Fruit fly (Drosophila melanogaster) whole organism, embryonic: ENCODE results near the gene Rack1.
A peak's percentile ranks its signal among the peaks of the same experiment; 100 is the strongest.

Experiments
- Bteb2 ChIP-seq: fragments of 200-800 bp; sonication (Bioruptor generic); optimal IDR thresholded peaks from 2 replicates; lab custom pipeline; 2016; ENCODE audit warnings: missing biosample characterization, missing genetic modification characterization
- CG10209 ChIP-seq: fragments of 200-800 bp; sonication (Bioruptor generic); optimal IDR thresholded peaks from 3 replicates; lab custom pipeline; 2017; ENCODE audit warnings: missing biosample characterization, mild to moderate bottlenecking, missing genetic modification characterization, missing genetic modification reagents
- CG13123 ChIP-seq: fragments of 200-800 bp; sonication (Bioruptor generic); optimal IDR thresholded peaks from 2 replicates; lab custom pipeline; 2016; ENCODE audit warnings: missing biosample characterization, missing genetic modification characterization
- CG13287 ChIP-seq: fragments of 200-800 bp; sonication (Bioruptor generic); IDR thresholded peaks from 2 replicates; pipeline ENCODE4 v1.3.6; 2022; ENCODE audit warnings: missing biosample characterization, missing genetic modification characterization; ENCODE audit not compliant: partially characterized antibody
- CG13296 ChIP-seq: fragments of 200-800 bp; sonication (Bioruptor generic); optimal IDR thresholded peaks from 3 replicates; lab custom pipeline; 2018; ENCODE audit warnings: missing biosample characterization, mild to moderate bottlenecking, missing genetic modification characterization
- CG13894 ChIP-seq: fragments of 200-800 bp; sonication (Bioruptor generic); optimal IDR thresholded peaks from 3 replicates; lab custom pipeline; 2018; ENCODE audit warnings: missing biosample characterization, mild to moderate bottlenecking, missing genetic modification characterization, moderate library complexity
- CG14050 ChIP-seq: fragments of 200-800 bp; sonication (Bioruptor generic); IDR thresholded peaks from 3 replicates; pipeline ENCODE4 v1.3.6; 2022; ENCODE audit warnings: missing biosample characterization, missing genetic modification characterization
- CG16813 ChIP-seq: fragments of 200-800 bp; sonication (Bioruptor generic); IDR thresholded peaks from 3 replicates; pipeline ENCODE4 v1.3.6; 2022; ENCODE audit warnings: missing biosample characterization, missing genetic modification characterization; ENCODE audit not compliant: partially characterized antibody
- CG17385 ChIP-seq: fragments of 200-800 bp; sonication (Bioruptor generic); optimal IDR thresholded peaks from 3 replicates; lab custom pipeline; 2018; ENCODE audit warnings: missing biosample characterization, mild to moderate bottlenecking, missing genetic modification characterization
- CG17612 ChIP-seq: fragments of 200-800 bp; sonication (Bioruptor generic); IDR thresholded peaks from 2 replicates; pipeline ENCODE4 v1.3.6; 2022; ENCODE audit warnings: missing biosample characterization, missing genetic modification characterization
- CG3163 ChIP-seq: fragments of 200-800 bp; sonication (Bioruptor generic); optimal IDR thresholded peaks from 3 replicates; lab custom pipeline; 2016; ENCODE audit warnings: missing biosample characterization, missing genetic modification characterization
- CG32532 ChIP-seq: fragments of 200-800 bp; sonication (Bioruptor generic); IDR thresholded peaks from 2 replicates; pipeline ENCODE4 v1.3.6; 2022; ENCODE audit warnings: missing biosample characterization, missing genetic modification characterization
- CG3281 ChIP-seq: fragments of 200-800 bp; sonication (Bioruptor generic); optimal IDR thresholded peaks from 3 replicates; lab custom pipeline; 2017; ENCODE audit warnings: missing biosample characterization, mild to moderate bottlenecking, missing genetic modification characterization
- CG4424 ChIP-seq: fragments of 200-800 bp; sonication (Bioruptor generic); optimal IDR thresholded peaks from 3 replicates; lab custom pipeline; 2016; ENCODE audit warnings: missing biosample characterization, missing genetic modification characterization
- CG6654 ChIP-seq: fragments of 200-800 bp; sonication (Bioruptor generic); optimal IDR thresholded peaks from 2 replicates; lab custom pipeline; 2017; ENCODE audit warnings: missing biosample characterization, mild to moderate bottlenecking, missing genetic modification characterization
- CG6813 ChIP-seq: fragments of 200-800 bp; sonication (Bioruptor generic); optimal IDR thresholded peaks from 2 replicates; lab custom pipeline; 2017; ENCODE audit warnings: missing biosample characterization, missing genetic modification characterization, mild to moderate bottlenecking, moderate library complexity, missing genetic modification reagents
- CG8290 ChIP-seq, 3 experiments: fragments of 200-800 bp; sonication (Bioruptor generic); optimal IDR thresholded peaks; 2 replicates each; lab custom pipeline; 2016 to 2019; ENCODE audit warnings: missing biosample characterization in 3 of 3, missing genetic modification characterization in 3 of 3, mild to moderate bottlenecking in 2 of 3, moderate library complexity in 1 of 3
- CG8388 ChIP-seq: fragments of 200-800 bp; sonication (Bioruptor generic); optimal IDR thresholded peaks from 2 replicates; lab custom pipeline; 2019; ENCODE audit warnings: missing biosample characterization, mild to moderate bottlenecking, missing genetic modification characterization, moderate library complexity
- CG9609 ChIP-seq: fragments of 200-800 bp; sonication (Bioruptor generic); optimal IDR thresholded peaks from 3 replicates; lab custom pipeline; 2016; ENCODE audit warnings: missing biosample characterization, missing genetic modification characterization
- CkIIα-i1 ChIP-seq: fragments of 200-800 bp; sonication (Bioruptor generic); IDR thresholded peaks from 2 replicates; pipeline ENCODE4 v1.3.6; 2022; ENCODE audit warnings: missing biosample characterization, missing genetic modification characterization
- Ets65A ChIP-seq: fragments of 200-800 bp; sonication (Bioruptor generic); peaks from one replicate; lab custom pipeline; 2016; ENCODE audit warnings: missing biosample characterization, missing genetic modification characterization
- Hand ChIP-seq: fragments of 200-800 bp; sonication (Bioruptor generic); optimal IDR thresholded peaks from 2 replicates; lab custom pipeline; 2017; ENCODE audit warnings: mild to moderate bottlenecking, missing biosample characterization, missing genetic modification reagents, missing genetic modification characterization
- Hey ChIP-seq: fragments of 200-800 bp; sonication (Bioruptor generic); optimal IDR thresholded peaks from 3 replicates; lab custom pipeline; 2018; ENCODE audit warnings: missing biosample characterization, mild to moderate bottlenecking, missing genetic modification characterization
- HmgD ChIP-seq: fragments of 200-800 bp; sonication (Bioruptor generic); optimal IDR thresholded peaks from 3 replicates; lab custom pipeline; 2016; ENCODE audit warnings: missing biosample characterization, missing genetic modification characterization
- MBD-R2 ChIP-seq: fragments of 200-800 bp; sonication (Bioruptor generic); IDR thresholded peaks from 2 replicates; pipeline ENCODE4 v1.3.6; 2022; ENCODE audit warnings: missing biosample characterization, missing genetic modification characterization
- Myb ChIP-seq: fragments of 200-800 bp; sonication (Bioruptor generic); optimal IDR thresholded peaks from 2 replicates; lab custom pipeline; 2016; ENCODE audit warnings: missing biosample characterization, missing genetic modification characterization
- Oli ChIP-seq: fragments of 200-800 bp; sonication (Bioruptor generic); optimal IDR thresholded peaks from 2 replicates; lab custom pipeline; 2018; ENCODE audit warnings: missing biosample characterization, mild to moderate bottlenecking, missing genetic modification characterization, moderate library complexity
- ap ChIP-seq: fragments of 200-800 bp; sonication (Bioruptor generic); IDR thresholded peaks from 2 replicates; pipeline ENCODE4 v1.3.6; 2022; ENCODE audit warnings: missing biosample characterization, missing genetic modification characterization
- bab2 ChIP-seq: fragments of 200-800 bp; sonication (Bioruptor generic); optimal IDR thresholded peaks from 2 replicates; lab custom pipeline; 2016; ENCODE audit warnings: missing biosample characterization, missing genetic modification characterization
- bigmax ChIP-seq: fragments of 200-800 bp; sonication (Bioruptor generic); optimal IDR thresholded peaks from 2 replicates; lab custom pipeline; 2018; ENCODE audit warnings: missing biosample characterization, mild to moderate bottlenecking, missing genetic modification characterization
- chif ChIP-seq, 2 experiments: fragments of 200-800 bp; sonication (Bioruptor generic); optimal IDR thresholded peaks; 3 replicates each; lab custom pipeline; 2016; ENCODE audit warnings: missing biosample characterization in 2 of 2, missing genetic modification characterization in 2 of 2
- crol ChIP-seq: fragments of 200-800 bp; sonication (Bioruptor generic); IDR thresholded peaks from 2 replicates; pipeline ENCODE4 v1.3.6; 2022; ENCODE audit warnings: missing biosample characterization, missing genetic modification characterization
- danr ChIP-seq: fragments of 200-800 bp; sonication (Bioruptor generic); IDR thresholded peaks from 2 replicates; pipeline ENCODE4 v1.3.6; 2022; ENCODE audit warnings: missing biosample characterization, missing genetic modification characterization
- dimm ChIP-seq: fragments of 200-800 bp; sonication (Bioruptor generic); IDR thresholded peaks from 2 replicates; pipeline ENCODE4 v1.3.6; 2022; ENCODE audit warnings: missing biosample characterization, missing genetic modification characterization
- disco-r ChIP-seq: fragments of 200-800 bp; sonication (Bioruptor generic); optimal IDR thresholded peaks from 2 replicates; lab custom pipeline; 2016; ENCODE audit warnings: missing biosample characterization, missing genetic modification characterization
- dysf ChIP-seq: fragments of 200-800 bp; sonication (Bioruptor generic); IDR thresholded peaks from 3 replicates; pipeline ENCODE4 v1.3.6; 2022; ENCODE audit warnings: missing biosample characterization, missing genetic modification characterization
- en ChIP-seq: fragments of 200-800 bp; sonication (Bioruptor generic); optimal IDR thresholded peaks from 2 replicates; lab custom pipeline; 2016; ENCODE audit warnings: missing biosample characterization, missing genetic modification characterization
- hth ChIP-seq: fragments of >200 bp; optimal IDR thresholded peaks from 2 replicates; lab custom pipeline; 2017; ENCODE audit warnings: inconsistent platforms
- insv ChIP-seq, 2 experiments: fragments of 200-800 bp; sonication (Bioruptor generic); optimal IDR thresholded peaks; 3 replicates each; lab custom pipeline; 2016 to 2018; ENCODE audit warnings: missing biosample characterization in 2 of 2, missing genetic modification characterization in 2 of 2
- kay ChIP-seq: fragments of 200-800 bp; sonication (Bioruptor generic); optimal IDR thresholded peaks from 2 replicates; lab custom pipeline; 2016; ENCODE audit warnings: missing biosample characterization, missing genetic modification characterization
- kni ChIP-seq: fragments of 200-800 bp; sonication (Bioruptor generic); optimal IDR thresholded peaks from 3 replicates; lab custom pipeline; 2017; ENCODE audit warnings: mild to moderate bottlenecking, missing biosample characterization, missing genetic modification reagents, missing genetic modification characterization
- lab ChIP-seq: fragments of 200-800 bp; sonication (Bioruptor generic); optimal IDR thresholded peaks from 3 replicates; lab custom pipeline; 2017; ENCODE audit warnings: missing biosample characterization, missing genetic modification characterization, mild to moderate bottlenecking, moderate library complexity, missing genetic modification reagents
- oc ChIP-seq: fragments of 200-800 bp; sonication (Bioruptor generic); optimal IDR thresholded peaks from 2 replicates; lab custom pipeline; 2018; ENCODE audit warnings: missing biosample characterization, mild to moderate bottlenecking, missing genetic modification characterization, moderate library complexity
- pzg ChIP-seq: fragments of 200-800 bp; sonication (Bioruptor generic); optimal IDR thresholded peaks from 3 replicates; lab custom pipeline; 2018; ENCODE audit warnings: missing biosample characterization, mild to moderate bottlenecking, missing genetic modification characterization, moderate library complexity
- sqz ChIP-seq: fragments of 200-800 bp; sonication (Bioruptor generic); optimal IDR thresholded peaks from 3 replicates; lab custom pipeline; 2018; ENCODE audit warnings: missing biosample characterization, mild to moderate bottlenecking, missing genetic modification characterization
- stc ChIP-seq: fragments of 200-800 bp; sonication (Bioruptor generic); IDR thresholded peaks from 2 replicates; pipeline ENCODE4 v1.3.6; 2022; ENCODE audit warnings: missing biosample characterization, missing genetic modification characterization
- tin ChIP-seq: fragments of 200-800 bp; sonication (Bioruptor generic); optimal IDR thresholded peaks from 3 replicates; lab custom pipeline; 2016; ENCODE audit warnings: missing biosample characterization, missing genetic modification characterization
- zen2 ChIP-seq: fragments of 200-800 bp; sonication (Bioruptor generic); IDR thresholded peaks from 3 replicates; pipeline ENCODE4 v1.3.6; 2022; ENCODE audit warnings: missing biosample characterization, missing genetic modification characterization; ENCODE audit not compliant: partially characterized antibody
- zf30C ChIP-seq: fragments of 200-800 bp; sonication (Bioruptor generic); optimal IDR thresholded peaks from 3 replicates; lab custom pipeline; 2018; ENCODE audit warnings: missing biosample characterization, mild to moderate bottlenecking, missing genetic modification characterization

Gene Rack1

DNA sequence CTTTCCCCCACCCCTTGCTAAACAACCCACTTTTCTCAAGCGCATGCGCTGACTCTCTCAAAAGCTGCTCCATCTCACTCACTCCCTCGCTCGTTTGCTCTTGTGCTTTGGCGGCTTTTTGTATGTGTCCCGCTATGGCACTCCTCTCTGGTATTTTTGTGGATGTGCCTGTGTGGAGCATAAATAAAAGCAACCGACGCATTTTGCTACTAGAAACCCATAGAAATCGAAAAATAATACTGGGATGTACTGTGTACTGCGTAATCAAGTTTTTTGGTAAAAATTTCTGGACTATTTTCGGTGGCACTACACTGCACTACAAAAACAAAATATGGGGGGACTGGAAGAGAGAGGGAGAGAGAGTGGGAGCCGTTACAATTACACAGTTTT, 17.4 kb downstream of the Rack1 start (continued):
- no peak for TF ChIP-seq oc (tag; lab: Kevin White, UChicago)
- TF ChIP-seq CG4424 (GFP tag; lab: Kevin White, UChicago): no peak
- TF ChIP-seq CG10209 (GFP tag; lab: Kevin White, UChicago): no peak
- no peak for TF ChIP-seq CG8388 (GFP tag; lab: Kevin White, UChicago)
- TF ChIP-seq kni (GFP tag; lab: Kevin White, UChicago): peak; percentile 86
- TF ChIP-seq CkIIα-i1: no peak
- TF ChIP-seq Bteb2 (GFP tag; lab: Kevin White, UChicago): no peak
- peak; percentile 96 for TF ChIP-seq crol
- peak; percentile 61 for TF ChIP-seq CG13894 (tag; lab: Kevin White, UChicago)
- peak; percentile 61 for TF ChIP-seq HmgD (GFP tag; lab: Kevin White, UChicago)
- TF ChIP-seq dysf (GFP tag; lab: Robert Waterston, UW): no peak; the same call in 2 of the 3 replicates
- TF ChIP-seq CG17612 (GFP tag; lab: Robert Waterston, UW): no peak
- TF ChIP-seq CG13287 (GFP tag; lab: Robert Waterston, UW): peak; percentile 58; the same call in 1 of the 2 replicates
- TF ChIP-seq disco-r (GFP tag; lab: Kevin White, UChicago): no peak
- no peak for TF ChIP-seq zf30C (GFP tag; lab: Kevin White, UChicago)
- peak; percentile 14 for TF ChIP-seq kay
- no peak for TF ChIP-seq CG9609 (GFP tag; lab: Kevin White, UChicago)
- peak; percentile 2 for TF ChIP-seq CG17385 (GFP tag; lab: Kevin White, UChicago)
- peak; percentile 48 for TF ChIP-seq pzg (GFP tag; lab: Kevin White, UChicago)
- TF ChIP-seq lab (GFP tag; lab: Kevin White, UChicago): peak; percentile 46
- no peak for TF ChIP-seq chif (GFP tag; optimal IDR thresholded peaks at IDR 0.05; lab: Kevin White, UChicago)
- TF ChIP-seq ap (GFP tag; lab: Robert Waterston, UW): no peak
- TF ChIP-seq MBD-R2 (GFP tag; lab: Robert Waterston, UW): peak; percentile 34; the same call in 1 of the 2 replicates
- TF ChIP-seq Oli (tag; lab: Kevin White, UChicago): no peak
- peak; percentile 55; the same call in 1 of the 3 replicates for TF ChIP-seq zen2 (GFP tag; lab: Robert Waterston, UW)
- peak; percentile 39 for TF ChIP-seq Myb (GFP tag; lab: Kevin White, UChicago)
- peak; percentile 55; the same call in 1 of the 2 replicates for TF ChIP-seq CG32532 (GFP tag; lab: Robert Waterston, UW)
- TF ChIP-seq tin (GFP tag; lab: Kevin White, UChicago): no peak
- TF ChIP-seq hth (lab: Kevin White, UChicago): no peak
- no peak for TF ChIP-seq Hey (tag; lab: Kevin White, UChicago)
- peak; percentile 58 for TF ChIP-seq CG6813 (GFP tag; lab: Kevin White, UChicago)

DNA sequence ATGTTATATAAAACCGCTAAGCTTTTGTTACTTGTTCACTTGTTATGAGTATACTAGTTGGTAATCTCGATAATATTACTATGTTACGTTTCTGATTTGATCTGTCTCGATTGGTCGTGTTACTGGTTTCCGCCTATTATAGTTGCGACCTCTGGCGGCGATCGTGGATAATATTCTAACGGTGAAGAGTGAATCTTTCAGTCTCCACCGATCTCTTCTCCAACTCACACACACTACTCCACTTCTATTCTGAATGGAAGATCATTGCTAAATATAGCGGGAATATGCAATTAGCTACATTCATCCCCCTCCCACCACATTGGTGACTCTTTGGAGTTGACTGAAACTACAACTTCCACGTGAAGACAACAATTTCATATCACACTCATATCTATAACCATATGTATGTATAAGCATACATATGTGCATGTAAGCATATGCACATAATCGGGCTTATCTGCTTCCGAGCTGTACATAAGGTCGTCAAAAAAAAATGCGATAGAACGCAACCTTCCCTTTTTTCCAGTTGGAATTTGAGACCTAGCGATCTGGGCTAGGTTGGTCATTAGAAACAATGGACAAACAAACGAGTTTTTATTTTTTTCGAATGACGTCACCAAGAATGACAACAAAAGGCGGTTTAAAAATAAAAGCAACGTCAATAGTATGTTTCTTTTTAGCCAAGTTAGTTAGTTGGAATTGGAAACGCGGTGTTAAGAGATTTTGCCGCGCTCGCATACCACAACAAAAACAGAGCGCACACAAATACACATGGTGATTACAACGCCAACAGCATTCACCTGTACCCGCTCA, 18.0 kb downstream of the Rack1 start:
- TF ChIP-seq en (GFP tag; lab: Kevin White, UChicago) (no peak), CG13123 (GFP tag; lab: Kevin White, UChicago) (no peak), Hand (GFP tag; lab: Kevin White, UChicago) (no peak), Ets65A (no peak), bab2 (GFP tag; lab: Kevin White, UChicago) (no peak), CG14050 (GFP tag; lab: Robert Waterston, UW) (no peak), CG6654 (GFP tag; lab: Kevin White, UChicago) (no peak), bigmax (GFP tag; lab: Kevin White, UChicago) (no peak), stc (GFP tag; lab: Robert Waterston, UW) (peak; percentile 9; the same call in 1 of the 2 replicates), sqz (peak; percentile 94), insv (GFP tag; optimal IDR thresholded peaks at IDR 0.05; lab: Kevin White, UChicago) (peak in 1 of 2 experiments; percentile 60), CG3163 (no peak), dimm (GFP tag; lab: Robert Waterston, UW) (no peak), CG8290 (GFP tag; optimal IDR thresholded peaks at IDR 0.05; lab: Kevin White, UChicago) (no peak), CG8290 (tag; optimal IDR thresholded peaks at IDR 0.05; lab: Kevin White, UChicago) (peak in 1 of 2 experiments; percentile 27), CG16813 (GFP tag; lab: Robert Waterston, UW) (no peak), CG13296 (GFP tag; lab: Kevin White, UChicago) (no peak), CG3281 (no peak), danr (GFP tag; lab: Robert Waterston, UW) (no peak)
